Fruit fly (Drosophila melanogaster): ENCODE results near the gene Lk.

Lk gene

DNA sequence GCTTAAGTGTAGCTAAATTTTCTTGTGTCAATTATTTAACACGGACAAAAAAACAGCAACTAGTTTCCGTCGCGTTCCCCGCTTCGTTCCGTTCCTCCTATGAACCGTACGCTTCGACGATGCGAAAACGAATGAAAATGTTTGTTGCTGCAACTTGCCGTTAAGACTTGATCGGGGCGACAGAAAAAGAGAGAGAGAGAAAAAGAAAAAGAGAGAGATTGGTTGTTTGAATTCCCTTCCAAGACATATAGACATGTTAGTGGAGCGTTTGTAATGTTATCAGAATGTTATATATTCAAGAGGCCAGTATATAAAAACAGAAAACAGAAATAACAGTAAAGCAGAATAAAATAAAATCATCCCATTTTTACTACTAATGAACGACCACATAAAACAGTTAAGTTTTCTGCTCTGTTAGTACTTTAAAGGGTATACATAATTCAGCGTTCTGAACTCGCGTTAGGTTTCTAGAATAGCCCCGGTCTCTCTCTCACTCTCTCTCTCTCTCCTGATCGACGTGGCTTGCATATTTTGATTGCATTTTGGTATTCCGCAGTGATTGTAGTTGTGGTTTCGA, 9.6 kb downstream of the Lk start, which contains the start of gene Gbs-70E (continued):
- TF ChIP-seq B-H2 (GFP tag; optimal IDR thresholded peaks at IDR 0.05) (peak; percentile 81), slbo (GFP tag; IDR thresholded peaks at IDR 0.05) (peak; percentile 90), Chrac-16 (GFP tag; optimal IDR thresholded peaks at IDR 0.05) (peak; percentile 93), CG15696 (tag; optimal IDR thresholded peaks at IDR 0.05) (peak; percentile 90), otp (GFP tag; IDR thresholded peaks at IDR 0.05) (peak; percentile 77), CG8388 (GFP tag; optimal IDR thresholded peaks at IDR 0.05) (peak; percentile 93), Myb (GFP tag; optimal IDR thresholded peaks at IDR 0.05) (peak; percentile 80), wdn (GFP tag; IDR thresholded peaks at IDR 0.05) (peak; percentile 85), HLH3B (GFP tag; IDR thresholded peaks at IDR 0.05) (peak; percentile 88), CG4707 (GFP tag; optimal IDR thresholded peaks at IDR 0.05) (peak; percentile 27), fd96Cb (tag; optimal IDR thresholded peaks at IDR 0.05) (peak; percentile 82), Mad (GFP tag; optimal IDR thresholded peaks at IDR 0.05) (peak; percentile 79), bsh (GFP tag; optimal IDR thresholded peaks at IDR 0.05) (peak; percentile 70 to 92), CG11093 (GFP tag; IDR thresholded peaks at IDR 0.05) (peak; percentile 91), CG32767 (GFP tag; IDR thresholded peaks at IDR 0.05) (peak; percentile 90), Bgb (GFP tag; IDR thresholded peaks at IDR 0.05; ENCODE audit: partially characterized antibody) (peak; percentile 61; the same call in 1 of the 2 replicates), CG6254 (GFP tag; optimal IDR thresholded peaks at IDR 0.05) (peak; percentile 76), Trl (optimal IDR thresholded peaks at IDR 0.05) (peak; percentile 93 to 99), Trl (GFP tag; optimal IDR thresholded peaks at IDR 0.05) (peak; percentile 94), hkb (optimal IDR thresholded peaks at IDR 0.05) (no peak), hkb (GFP tag; IDR thresholded peaks at IDR 0.05) (peak; percentile 94), CG13424 (tag; optimal IDR thresholded peaks at IDR 0.05) (peak; percentile 93), BEAF-32 (GFP tag; optimal IDR thresholded peaks at IDR 0.05) (no peak), CG12769 (tag; optimal IDR thresholded peaks at IDR 0.05) (peak; percentile 79), sim (GFP tag; IDR thresholded peaks at IDR 0.05) (peak; percentile 90), D19A (tag; optimal IDR thresholded peaks at IDR 0.05) (peak; percentile 100), fru (optimal IDR thresholded peaks at IDR 0.05) (no peak), Nf-YB (GFP tag; optimal IDR thresholded peaks at IDR 0.05) (peak; percentile 80), Ssrp (tag; optimal IDR thresholded peaks at IDR 0.05) (peak; percentile 86), nau (GFP tag; optimal IDR thresholded peaks at IDR 0.05) (peak; percentile 91), bab2 (GFP tag; optimal IDR thresholded peaks at IDR 0.05) (peak; percentile 93), pros (GFP tag; optimal IDR thresholded peaks at IDR 0.05) (peak; percentile 74), MTF-1 (GFP tag; optimal IDR thresholded peaks at IDR 0.05; ENCODE audit: borderline replicate concordance) (peak; percentile 78), CG32772 (GFP tag; IDR thresholded peaks at IDR 0.05) (peak; percentile 83), z (GFP tag; IDR thresholded peaks at IDR 0.05) (peak; percentile 76; the same call in 2 of the 3 replicates), CG7556 (GFP tag; optimal IDR thresholded peaks at IDR 0.05) (peak; percentile 93), Oli (tag; optimal IDR thresholded peaks at IDR 0.05) (peak; percentile 94), Poxn (GFP tag; IDR thresholded peaks at IDR 0.05) (peak; percentile 60; the same call in 1 of the 2 replicates), mld (GFP tag; IDR thresholded peaks at IDR 0.05; ENCODE audit: partially characterized antibody) (no peak), tio (GFP tag; optimal IDR thresholded peaks at IDR 0.05) (peak; percentile 76), Ada2b (GFP tag; IDR thresholded peaks at IDR 0.05) (peak; percentile 83), cg (GFP tag; optimal IDR thresholded peaks at IDR 0.05) (peak; percentile 23), CG30403 (GFP tag; optimal IDR thresholded peaks at IDR 0.05) (peak; percentile 95), cas (GFP tag; IDR thresholded peaks at IDR 0.05) (peak; percentile 73; the same call in 1 of the 2 replicates), ato (GFP tag; IDR thresholded peaks at IDR 0.05; ENCODE audit: partially characterized antibody) (peak; percentile 52; the same call in 1 of the 2 replicates), sr (GFP tag; IDR thresholded peaks at IDR 0.05) (no peak; the same call in 2 of the 3 replicates), CG17912 (GFP tag; optimal IDR thresholded peaks at IDR 0.05) (peak; percentile 58), cato (GFP tag; optimal IDR thresholded peaks at IDR 0.05; ENCODE audit: borderline replicate concordance) (peak; percentile 85), D19B (GFP tag; optimal IDR thresholded peaks at IDR 0.05) (peak; percentile 80), gro (GFP tag; optimal IDR thresholded peaks at IDR 0.05) (peak; percentile 95)
